Fruit fly (Drosophila melanogaster) whole organism, wandering third instar larva: Measurements from ENCODE around the gene CG43703.
A peak's percentile ranks its signal among the peaks of the same experiment; 100 is the strongest.

Source experiments
- Abd-B ChIP-seq: fragments of >200 bp; optimal IDR thresholded peaks from 2 replicates; lab custom pipeline; 2017; ENCODE audit warnings: missing biosample characterization, missing genetic modification characterization
- CG32264 ChIP-seq: fragments of 200-800 bp; sonication (Bioruptor generic); optimal IDR thresholded peaks from 2 replicates; lab custom pipeline; 2016; ENCODE audit warnings: missing biosample characterization, missing genetic modification characterization
- CG9705 ChIP-seq: fragments of 200-800 bp; sonication (Bioruptor generic); optimal IDR thresholded peaks from 2 replicates; lab custom pipeline; 2018; ENCODE audit warnings: missing biosample characterization, mild to moderate bottlenecking, missing genetic modification characterization
- CrebA ChIP-seq: fragments of 200-800 bp; sonication (Bioruptor generic); optimal IDR thresholded peaks from 2 replicates; lab custom pipeline; 2016; ENCODE audit warnings: missing biosample characterization, mild to moderate bottlenecking, missing genetic modification characterization, borderline replicate concordance
- Dfd ChIP-seq: fragments of >200 bp; optimal IDR thresholded peaks from 2 replicates; lab custom pipeline; 2017; ENCODE audit warnings: missing biosample characterization, missing genetic modification characterization
- Dif ChIP-seq: fragments of 200-275, 200-300 bp; sonication (Bioruptor generic); optimal IDR thresholded peaks from 2 replicates; lab custom pipeline; 2018; ENCODE audit warnings: missing biosample characterization, missing genetic modification characterization; ENCODE audit not compliant: partially characterized antibody
- GATAd ChIP-seq: sonication (Bioruptor generic); optimal IDR thresholded peaks from 2 replicates; lab custom pipeline; 2016; ENCODE audit warnings: missing biosample characterization, missing genetic modification characterization
- HLH106 ChIP-seq: fragments of 200-800 bp; optimal IDR thresholded peaks from 3 replicates; lab custom pipeline; 2019; ENCODE audit warnings: missing biosample characterization, mild to moderate bottlenecking, missing genetic modification characterization, moderate library complexity
- Hnf4 ChIP-seq: fragments of 200-800 bp; sonication (Bioruptor generic); optimal IDR thresholded peaks from 2 replicates; lab custom pipeline; 2016; ENCODE audit warnings: missing biosample characterization, mild to moderate bottlenecking, missing genetic modification characterization
- Hr78 ChIP-seq: fragments of >200 bp; optimal IDR thresholded peaks from 2 replicates; lab custom pipeline; 2017; ENCODE audit warnings: missing biosample characterization, missing genetic modification characterization
- Hr83 ChIP-seq: fragments of 200-300 bp; sonication (Bioruptor generic); optimal IDR thresholded peaks from 2 replicates; lab custom pipeline; 2016; ENCODE audit warnings: missing biosample characterization, mild to moderate bottlenecking, missing genetic modification characterization, moderate library complexity; ENCODE audit not compliant: poor library complexity, severe bottlenecking
- Jra ChIP-seq: sonication (Bioruptor generic); optimal IDR thresholded peaks from 2 replicates; lab custom pipeline; 2016; ENCODE audit warnings: missing biosample characterization, missing genetic modification characterization
- Mio ChIP-seq: sonication (Bioruptor generic); optimal IDR thresholded peaks from 2 replicates; lab custom pipeline; 2016; ENCODE audit warnings: missing biosample characterization, missing genetic modification characterization
- Myc ChIP-seq: fragments of >200 bp; optimal IDR thresholded peaks from 2 replicates; lab custom pipeline; 2017
- N ChIP-seq: fragments of >200 bp; optimal IDR thresholded peaks from 2 replicates; lab custom pipeline; 2018; ENCODE audit warnings: missing biosample characterization, missing external identifiers, missing genetic modification characterization
- OdsH ChIP-seq: fragments of 200-800 bp; sonication (Bioruptor generic); optimal IDR thresholded peaks from 2 replicates; lab custom pipeline; 2016; ENCODE audit warnings: missing biosample characterization, mild to moderate bottlenecking, missing genetic modification characterization
- Rel ChIP-seq, 2 experiments: fragments of 200-800 bp; sonication (Bioruptor generic) in 1 of 2; optimal IDR thresholded peaks; 2 replicates in 1 of 2; 3 replicates in 1 of 2; lab custom pipeline; 2016 to 2019; ENCODE audit warnings: mild to moderate bottlenecking in 2 of 2, missing biosample characterization in 2 of 2, missing genetic modification characterization in 2 of 2, moderate library complexity in 1 of 2
- Sp1 ChIP-seq: fragments of 200-800 bp; sonication (Bioruptor generic); optimal IDR thresholded peaks from 3 replicates; lab custom pipeline; 2019; ENCODE audit warnings: missing biosample characterization, mild to moderate bottlenecking, missing genetic modification characterization, moderate library complexity
- Vsx2 ChIP-seq: fragments of 200-300, 225-300 bp; sonication (Bioruptor generic); optimal IDR thresholded peaks from 2 replicates; lab custom pipeline; 2018; ENCODE audit warnings: missing biosample characterization, missing genetic modification characterization; ENCODE audit not compliant: partially characterized antibody
- br ChIP-seq: fragments of 200-800 bp; sonication (Bioruptor generic); optimal IDR thresholded peaks from 2 replicates; lab custom pipeline; 2016; ENCODE audit warnings: missing biosample characterization, missing genetic modification characterization
- brk ChIP-seq: fragments of 200-800 bp; sonication (Bioruptor generic); optimal IDR thresholded peaks from 2 replicates; lab custom pipeline; 2016; ENCODE audit warnings: missing biosample characterization, mild to moderate bottlenecking, missing genetic modification characterization
- dl ChIP-seq, 2 experiments: fragments of 175-275, 200-275 bp in 1 of 2; fragments of 200-275 bp in 1 of 2; sonication (Bioruptor generic); optimal IDR thresholded peaks; lab custom pipeline; 2018; ENCODE audit warnings: mild to moderate bottlenecking in 2 of 2, missing biosample characterization in 2 of 2, missing genetic modification characterization in 2 of 2, moderate library complexity in 2 of 2; ENCODE audit not compliant: partially characterized antibody in 2 of 2, insufficient read depth in 1 of 2
- dmrt93B ChIP-seq: fragments of 200-800 bp; sonication (Bioruptor generic); optimal IDR thresholded peaks from 2 replicates; lab custom pipeline; 2018; ENCODE audit warnings: missing biosample characterization, mild to moderate bottlenecking, missing genetic modification characterization
- dsf ChIP-seq: sonication (Bioruptor generic); optimal IDR thresholded peaks from 2 replicates; lab custom pipeline; 2016; ENCODE audit warnings: missing biosample characterization, missing genetic modification characterization, borderline replicate concordance
- ey ChIP-seq: fragments of 200-800 bp; sonication (Bioruptor generic); optimal IDR thresholded peaks from 2 replicates; lab custom pipeline; 2016; ENCODE audit warnings: missing biosample characterization, missing genetic modification characterization
- foxo ChIP-seq, 2 experiments: fragments of 200-800 bp; sonication (Bioruptor generic); optimal IDR thresholded peaks; 2 replicates in 1 of 2; 3 replicates in 1 of 2; lab custom pipeline; 2016 to 2017; ENCODE audit warnings: missing biosample characterization in 2 of 2, missing genetic modification characterization in 2 of 2
- fru ChIP-seq: fragments of 200-800 bp; sonication (Bioruptor generic); optimal IDR thresholded peaks from 3 replicates; lab custom pipeline; 2016; ENCODE audit warnings: missing biosample characterization, mild to moderate bottlenecking, missing genetic modification characterization
- h ChIP-seq: fragments of 200-800 bp; sonication (Bioruptor generic); optimal IDR thresholded peaks from 3 replicates; lab custom pipeline; 2016; ENCODE audit warnings: missing biosample characterization, mild to moderate bottlenecking, missing genetic modification characterization
- jim ChIP-seq: fragments of 175-275, 200-325 bp; sonication (Bioruptor generic); optimal IDR thresholded peaks from 2 replicates; lab custom pipeline; 2016; ENCODE audit warnings: missing biosample characterization, mild to moderate bottlenecking, missing genetic modification characterization
- lola ChIP-seq: fragments of >200 bp; optimal IDR thresholded peaks from 2 replicates; lab custom pipeline; 2017; ENCODE audit warnings: missing biosample characterization, missing genetic modification characterization
- pan ChIP-seq: fragments of >200 bp; optimal IDR thresholded peaks from 2 replicates; lab custom pipeline; 2017
- psq ChIP-seq: fragments of 200-800 bp; sonication (Bioruptor generic); optimal IDR thresholded peaks from 3 replicates; lab custom pipeline; 2017; ENCODE audit warnings: missing biosample characterization, mild to moderate bottlenecking, missing genetic modification characterization, moderate library complexity
- rgr ChIP-seq: fragments of 200-800 bp; sonication (Bioruptor generic); optimal IDR thresholded peaks from 3 replicates; lab custom pipeline; 2016; ENCODE audit warnings: missing biosample characterization, mild to moderate bottlenecking, missing genetic modification characterization
- sage ChIP-seq: fragments of 200-800 bp; sonication (Bioruptor generic); optimal IDR thresholded peaks from 2 replicates; lab custom pipeline; 2016; ENCODE audit warnings: missing biosample characterization, mild to moderate bottlenecking, missing genetic modification characterization
- sv ChIP-seq: fragments of 200-800 bp; sonication (Bioruptor generic); optimal IDR thresholded peaks from 3 replicates; lab custom pipeline; 2016; ENCODE audit warnings: missing biosample characterization, missing genetic modification characterization
- tai ChIP-seq: sonication (Bioruptor generic); optimal IDR thresholded peaks from 2 replicates; lab custom pipeline; 2016; ENCODE audit warnings: missing biosample characterization, missing genetic modification characterization
- usp ChIP-seq: fragments of >200 bp; optimal IDR thresholded peaks from 2 replicates; lab custom pipeline; 2017; ENCODE audit warnings: missing biosample characterization, missing genetic modification characterization
- woc ChIP-seq: sonication (Bioruptor generic); optimal IDR thresholded peaks from 2 replicates; lab custom pipeline; 2016; ENCODE audit warnings: missing biosample characterization, mild to moderate bottlenecking, missing genetic modification characterization

The CG43703 gene

dm6 chr2L:3787028-3787427 is 21.7 kb downstream of the CG43703 start, which contains the start of gene bark:
Gene bark, plus strand, starts transcription at chr2L:3787167.
- TF ChIP-seq Mio (GFP tag; lab: Kevin White, UChicago) (no peak), OdsH (GFP tag; lab: Kevin White, UChicago) (peak; percentile 43), Dfd (GFP tag; lab: Kevin White, UChicago) (no peak), CG32264 (GFP tag; lab: Kevin White, UChicago) (no peak), brk (GFP tag; lab: Kevin White, UChicago) (peak; percentile 3), dl (GFP tag; optimal IDR thresholded peaks at IDR 0.05; lab: Kevin White, UChicago; ENCODE audit: insufficient read depth in 1 of 2, partially characterized antibody in 2 of 2) (peak; percentile 98), Hr83 (peak; percentile 86), usp (GFP tag; lab: Kevin White, UChicago) (no peak), CrebA (peak; percentile 76), br (GFP tag; lab: Kevin White, UChicago) (peak; percentile 67), Vsx2 (GFP tag; lab: Kevin White, UChicago) (peak; percentile 94), Hnf4 (GFP tag; lab: Kevin White, UChicago) (peak; percentile 55), rgr (GFP tag; lab: Kevin White, UChicago) (peak; percentile 49), sage (GFP tag; lab: Kevin White, UChicago) (no peak), ey (no peak), N (GFP tag; lab: Kevin White, UChicago) (no peak), CG9705 (GFP tag; lab: Kevin White, UChicago) (no peak), h (GFP tag; lab: Kevin White, UChicago) (peak; percentile 66), Abd-B (GFP tag; lab: Kevin White, UChicago) (no peak), Jra (GFP tag; lab: Kevin White, UChicago) (peak; percentile 51), fru (peak; percentile 99), sv (GFP tag; lab: Kevin White, UChicago) (no peak), woc (GFP tag; lab: Kevin White, UChicago) (no peak), pan (lab: Kevin White, UChicago) (no peak), psq (peak; percentile 32), jim (GFP tag; lab: Kevin White, UChicago) (peak; percentile 53), Dif (GFP tag; lab: Kevin White, UChicago) (peak; percentile 99), Sp1 (peak; percentile 46), GATAd (GFP tag; lab: Kevin White, UChicago) (no peak), dmrt93B (GFP tag; lab: Kevin White, UChicago) (no peak), tai (GFP tag; lab: Kevin White, UChicago) (no peak), HLH106 (no peak), Rel (GFP tag; optimal IDR thresholded peaks at IDR 0.05; lab: Kevin White, UChicago) (peak; percentile 50), Rel (tag; optimal IDR thresholded peaks at IDR 0.05; lab: Kevin White, UChicago) (peak; percentile 84), Hr78 (GFP tag; lab: Kevin White, UChicago) (no peak), Myc (lab: Kevin White, UChicago) (no peak), dsf (GFP tag; lab: Kevin White, UChicago) (no peak), foxo (GFP tag; optimal IDR thresholded peaks at IDR 0.05; lab: Kevin White, UChicago) (peak; percentile 30 to 77), lola (GFP tag; lab: Kevin White, UChicago) (no peak)
- TF ChIP-seq, all 38 proteins: peak for 18

DNA sequence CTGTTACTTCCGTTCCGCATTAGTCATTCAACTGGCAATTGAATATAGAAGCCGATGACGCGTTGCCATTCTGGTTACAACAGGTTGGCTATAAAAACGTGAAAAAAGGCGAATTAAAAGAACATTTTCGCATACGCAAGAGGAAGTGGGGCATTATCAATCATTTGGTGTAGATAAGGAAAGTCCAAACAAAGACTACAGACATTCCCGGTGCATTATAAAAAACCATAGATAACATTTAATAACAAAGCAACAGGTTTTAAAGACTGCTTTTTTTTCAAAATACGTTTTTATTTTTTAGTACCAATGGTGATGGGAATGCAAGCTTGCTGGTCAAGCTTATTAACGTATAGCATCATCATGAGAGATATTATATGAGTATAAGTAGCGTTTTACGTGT is 22.9 kb downstream of the CG43703 start:
- no peak for TF ChIP-seq foxo (GFP tag; optimal IDR thresholded peaks at IDR 0.05; lab: Kevin White, UChicago)
- TF ChIP-seq OdsH (GFP tag; lab: Kevin White, UChicago) = no peak
- no peak for TF ChIP-seq Sp1
- no peak for TF ChIP-seq Rel (GFP tag; optimal IDR thresholded peaks at IDR 0.05; lab: Kevin White, UChicago)
- peak; percentile 55 for TF ChIP-seq Rel (tag; optimal IDR thresholded peaks at IDR 0.05; lab: Kevin White, UChicago)
- TF ChIP-seq sage (GFP tag; lab: Kevin White, UChicago) = peak; percentile 25
- TF ChIP-seq GATAd (GFP tag; lab: Kevin White, UChicago) = no peak
- no peak for TF ChIP-seq Jra (GFP tag; lab: Kevin White, UChicago)
